Fruit fly (Drosophila melanogaster): Measurements from ENCODE around the gene CG5953.

CG5953 gene

DNA sequence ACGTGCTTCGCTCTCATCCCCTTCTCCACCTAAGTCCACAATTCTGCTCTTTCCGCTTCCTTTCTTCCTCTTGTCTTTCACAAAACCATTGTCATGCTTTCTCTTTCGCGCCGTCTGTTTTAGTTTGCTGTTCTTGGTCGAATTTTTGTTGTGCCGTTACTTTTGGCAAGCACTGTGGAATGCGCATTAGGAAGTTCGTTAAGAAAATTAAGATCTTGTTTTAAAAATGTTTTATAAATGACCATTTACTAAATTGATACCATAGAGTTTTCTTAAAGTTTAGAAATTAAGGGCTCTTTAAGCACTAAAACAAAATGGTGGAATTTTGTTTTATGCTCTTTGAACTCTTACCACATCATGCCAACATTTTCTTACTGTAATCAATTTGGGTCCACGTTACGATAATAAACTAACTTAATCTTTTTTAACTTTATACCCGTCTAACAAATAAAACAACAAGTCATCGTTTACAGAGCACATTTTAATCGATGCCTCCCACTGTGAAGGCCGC lies 2.4 kb upstream of the CG5953 start (continued):
- TF ChIP-seq unc-4 (GFP tag; IDR thresholded peaks at IDR 0.05; ENCODE audit: partially characterized antibody) (no peak), CG4360 (GFP tag; IDR thresholded peaks at IDR 0.05) (peak; percentile 1; the same call in 1 of the 2 replicates), lab (GFP tag; optimal IDR thresholded peaks at IDR 0.05) (peak; percentile 74), slou (GFP tag; optimal IDR thresholded peaks at IDR 0.05) (peak; percentile 89), Stat92E (GFP tag; optimal IDR thresholded peaks at IDR 0.05) (no peak), CG17359 (tag; optimal IDR thresholded peaks at IDR 0.05) (peak; percentile 76), CG16863 (GFP tag; optimal IDR thresholded peaks at IDR 0.05) (peak; percentile 20), Meics (GFP tag; optimal IDR thresholded peaks at IDR 0.05) (peak; percentile 82), CG10147 (GFP tag; optimal IDR thresholded peaks at IDR 0.05) (peak; percentile 86), ap (GFP tag; IDR thresholded peaks at IDR 0.05) (no peak), CG32767 (GFP tag; IDR thresholded peaks at IDR 0.05) (peak; percentile 10; the same call in 1 of the 2 replicates), Fer1 (GFP tag; optimal IDR thresholded peaks at IDR 0.05) (peak; percentile 74), unpg (GFP tag; optimal IDR thresholded peaks at IDR 0.05) (peak; percentile 57), mam (GFP tag; optimal IDR thresholded peaks at IDR 0.05) (peak; percentile 86), Rfx (GFP tag; IDR thresholded peaks at IDR 0.05) (peak; percentile 74), CG4820 (GFP tag; optimal IDR thresholded peaks at IDR 0.05) (peak; percentile 25), CG31224 (GFP tag; IDR thresholded peaks at IDR 0.05) (0 out of 2 replicates have a peak, but pooled peaks have one; percentile 34), CoRest (tag; optimal IDR thresholded peaks at IDR 0.05) (peak; percentile 85), sd (tag; optimal IDR thresholded peaks at IDR 0.05) (peak; percentile 71), Antp (GFP tag; optimal IDR thresholded peaks at IDR 0.05) (peak; percentile 64), Med (GFP tag) (peak; percentile 95), CG6689 (GFP tag; IDR thresholded peaks at IDR 0.05) (peak; percentile 52; the same call in 1 of the 2 replicates), ash1 (GFP tag; optimal IDR thresholded peaks at IDR 0.05) (no peak), CG4730 (GFP tag; IDR thresholded peaks at IDR 0.05) (no peak), CG11560 (tag; IDR thresholded peaks at IDR 0.05) (no peak), CG14050 (GFP tag; IDR thresholded peaks at IDR 0.05) (no peak; the same call in 2 of the 3 replicates), D (optimal IDR thresholded peaks at IDR 0.05) (no peak), D (GFP tag; optimal IDR thresholded peaks at IDR 0.05) (peak; percentile 36), bigmax (GFP tag; optimal IDR thresholded peaks at IDR 0.05) (no peak), CG8765 (GFP tag; IDR thresholded peaks at IDR 0.05) (no peak; the same call in 1 of the 2 replicates), CG11696 (GFP tag; IDR thresholded peaks at IDR 0.05) (no peak), eve (GFP tag; optimal IDR thresholded peaks at IDR 0.05) (peak in 1 of 2 experiments; percentile 93), CG1603 (tag; optimal IDR thresholded peaks at IDR 0.05) (peak; percentile 13), zf30C (GFP tag; optimal IDR thresholded peaks at IDR 0.05) (no peak), CG8478 (optimal IDR thresholded peaks at IDR 0.05) (no peak), lbe (GFP tag; optimal IDR thresholded peaks at IDR 0.05) (peak; percentile 8), ci (GFP tag; IDR thresholded peaks at IDR 0.05) (no peak), bab2 (GFP tag; optimal IDR thresholded peaks at IDR 0.05) (peak; percentile 70), B-H2 (GFP tag; optimal IDR thresholded peaks at IDR 0.05) (peak; percentile 64), CG6254 (GFP tag; optimal IDR thresholded peaks at IDR 0.05) (no peak), CG33557 (GFP tag; optimal IDR thresholded peaks at IDR 0.05) (no peak), cato (GFP tag; optimal IDR thresholded peaks at IDR 0.05; ENCODE audit: borderline replicate concordance) (no peak), cg (GFP tag; optimal IDR thresholded peaks at IDR 0.05) (no peak), CG1602 (GFP tag; optimal IDR thresholded peaks at IDR 0.05) (peak; percentile 15), sqz (GFP tag; optimal IDR thresholded peaks at IDR 0.05) (no peak), klu (GFP tag; IDR thresholded peaks at IDR 0.05) (peak; percentile 46; the same call in 1 of the 2 replicates), tio (GFP tag; optimal IDR thresholded peaks at IDR 0.05) (peak; percentile 73), gsb-n (tag; optimal IDR thresholded peaks at IDR 0.05) (no peak), BtbVII (GFP tag; optimal IDR thresholded peaks at IDR 0.05) (peak; percentile 44), MTF-1 (GFP tag; optimal IDR thresholded peaks at IDR 0.05; ENCODE audit: borderline replicate concordance) (no peak), Dip3 (GFP tag; optimal IDR thresholded peaks at IDR 0.05) (peak; percentile 84)
